Fruit fly (Drosophila melanogaster): Measurements from ENCODE around the gene Ugt37A1.

Gene Ugt37A1

dm6 chr2L:20390004-20390403, 16.1 kb upstream of the Ugt37A1 start (continued):
- TF ChIP-seq chinmo (GFP tag; IDR thresholded peaks at IDR 0.05; ENCODE audit: partially characterized antibody): no peak
- TF ChIP-seq Awh (GFP tag; IDR thresholded peaks at IDR 0.05): no peak
- TF ChIP-seq cwo (GFP tag; optimal IDR thresholded peaks at IDR 0.05): peak; percentile 14
- peak; percentile 46 for TF ChIP-seq ATbp (GFP tag; optimal IDR thresholded peaks at IDR 0.05)
- TF ChIP-seq hkb (optimal IDR thresholded peaks at IDR 0.05): no peak
- TF ChIP-seq hkb (GFP tag; IDR thresholded peaks at IDR 0.05): peak; percentile 54
- no peak for TF ChIP-seq D19A (tag; optimal IDR thresholded peaks at IDR 0.05)
- TF ChIP-seq HmgD (GFP tag; optimal IDR thresholded peaks at IDR 0.05): no peak
- peak; percentile 34 for TF ChIP-seq nau (GFP tag; optimal IDR thresholded peaks at IDR 0.05)
- no peak for TF ChIP-seq ewg (GFP tag; optimal IDR thresholded peaks at IDR 0.05)
- TF ChIP-seq Stat92E (GFP tag; optimal IDR thresholded peaks at IDR 0.05): no peak
- TF ChIP-seq Mad (GFP tag; optimal IDR thresholded peaks at IDR 0.05): no peak
- no peak for TF ChIP-seq E2f1 (GFP tag; IDR thresholded peaks at IDR 0.05)
- peak; percentile 7 for TF ChIP-seq Vsx1 (GFP tag; optimal IDR thresholded peaks at IDR 0.05)
- no peak for TF ChIP-seq CG7372 (GFP tag; IDR thresholded peaks at IDR 0.05)
- peak; percentile 29 for TF ChIP-seq CrebB (tag; optimal IDR thresholded peaks at IDR 0.05)
- no peak for TF ChIP-seq dan (GFP tag; IDR thresholded peaks at IDR 0.05)
- TF ChIP-seq Sry-δ (GFP tag; optimal IDR thresholded peaks at IDR 0.05): no peak
- no peak for TF ChIP-seq CG6175 (GFP tag; IDR thresholded peaks at IDR 0.05)
- TF ChIP-seq pros (GFP tag; optimal IDR thresholded peaks at IDR 0.05): no peak
- no peak for TF ChIP-seq CG5180 (GFP tag; optimal IDR thresholded peaks at IDR 0.05)
- no peak for TF ChIP-seq Jarid2 (GFP tag; optimal IDR thresholded peaks at IDR 0.05)
- TF ChIP-seq Lhr (GFP tag; optimal IDR thresholded peaks at IDR 0.05): no peak
- no peak for TF ChIP-seq Eip74EF (GFP tag; optimal IDR thresholded peaks at IDR 0.05)
- peak; percentile 18 for TF ChIP-seq CG6765 (GFP tag; optimal IDR thresholded peaks at IDR 0.05)
- no peak for TF ChIP-seq slp2 (GFP tag; optimal IDR thresholded peaks at IDR 0.05)
- TF ChIP-seq CG31388 (GFP tag; optimal IDR thresholded peaks at IDR 0.05): no peak
- no peak for TF ChIP-seq trh (GFP tag; optimal IDR thresholded peaks at IDR 0.05)
- peak; percentile 27; the same call in 1 of the 3 replicates for TF ChIP-seq CG11695 (GFP tag; IDR thresholded peaks at IDR 0.05)
- TF ChIP-seq sisA (GFP tag; IDR thresholded peaks at IDR 0.05): no peak
- TF ChIP-seq CG3281 (GFP tag; optimal IDR thresholded peaks at IDR 0.05): peak; percentile 47
- TF ChIP-seq CG10979 (tag; optimal IDR thresholded peaks at IDR 0.05): no peak
- TF ChIP-seq crp (GFP tag; optimal IDR thresholded peaks at IDR 0.05): no peak
- TF ChIP-seq run (tag; optimal IDR thresholded peaks at IDR 0.05): no peak
- TF ChIP-seq CG1603 (tag; optimal IDR thresholded peaks at IDR 0.05): peak; percentile 23
- no peak for TF ChIP-seq kah (GFP tag; optimal IDR thresholded peaks at IDR 0.05)
- TF ChIP-seq ind (GFP tag; optimal IDR thresholded peaks at IDR 0.05): no peak
- peak; percentile 10 for TF ChIP-seq MTF-1 (GFP tag; optimal IDR thresholded peaks at IDR 0.05; ENCODE audit: borderline replicate concordance)
- no peak for TF ChIP-seq amos (GFP tag; IDR thresholded peaks at IDR 0.05; ENCODE audit: partially characterized antibody)
- peak; percentile 11 for TF ChIP-seq B-H2 (GFP tag; optimal IDR thresholded peaks at IDR 0.05)
- no peak for TF ChIP-seq CG11398 (GFP tag; optimal IDR thresholded peaks at IDR 0.05)
- TF ChIP-seq ERR (GFP tag; optimal IDR thresholded peaks at IDR 0.05): no peak
- TF ChIP-seq CG13894 (tag; optimal IDR thresholded peaks at IDR 0.05): peak; percentile 23
- no peak for TF ChIP-seq CG12744 (GFP tag; optimal IDR thresholded peaks at IDR 0.05)
- TF ChIP-seq CG4404 (GFP tag; IDR thresholded peaks at IDR 0.05): no peak
- TF ChIP-seq h (optimal IDR thresholded peaks at IDR 0.05): no peak
- no peak for TF ChIP-seq CG5245 (GFP tag; optimal IDR thresholded peaks at IDR 0.05)
- peak; percentile 76 for TF ChIP-seq mirr (GFP tag; optimal IDR thresholded peaks at IDR 0.05)
- no peak for TF ChIP-seq CG8089 (GFP tag; optimal IDR thresholded peaks at IDR 0.05)
- TF ChIP-seq HHEX (GFP tag; optimal IDR thresholded peaks at IDR 0.05): peak; percentile 30
- TF ChIP-seq CG17612 (GFP tag; IDR thresholded peaks at IDR 0.05): no peak

Data from whole organism, embryonic.